Worm (Caenorhabditis elegans): ENCODE results near the gene C42C1.12.

The C42C1.12 gene

DNA sequence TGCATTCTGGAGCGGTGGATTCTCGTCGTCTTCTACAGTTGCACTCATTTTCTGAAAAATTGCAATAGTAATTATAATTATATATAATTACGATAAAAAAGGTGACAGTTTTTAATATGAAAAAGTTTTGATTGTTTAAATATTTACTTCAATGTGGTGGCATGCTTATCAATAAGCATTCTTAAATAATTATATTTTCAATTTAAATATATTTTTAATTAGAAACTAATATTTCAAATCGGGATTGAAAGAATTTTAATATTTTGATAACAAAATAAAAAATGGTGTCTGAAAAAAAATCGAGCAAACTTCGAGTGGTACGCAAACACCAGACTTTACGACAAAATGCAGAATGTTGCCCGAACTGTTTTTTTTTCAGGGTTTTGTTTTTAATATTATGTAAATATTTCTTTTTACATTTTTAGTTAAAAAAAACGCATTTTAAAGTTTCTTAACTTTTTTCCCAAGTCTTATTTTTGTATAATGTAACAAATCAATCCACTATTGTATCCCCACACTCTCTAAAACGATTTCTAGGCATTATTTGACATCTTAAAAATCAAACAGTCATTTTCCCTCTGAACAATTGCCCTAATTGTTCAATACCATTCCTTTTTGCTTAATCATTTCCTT lies at the start of gene C42C1.12, which contains the start of gene C42C1.19:
TSS of gene C42C1.12 (minus strand) at position 51 of the 633 bp plus-strand sequence.
TSS of gene C42C1.19 (plus strand) at position 583 of the 633 bp plus-strand sequence.
- TF ChIP-seq F33H1.4 (GFP tag; IDR thresholded peaks at IDR 0.05) (0 out of 2 replicates have a peak, but pooled peaks have one; percentile 24), F57A8.1 (GFP tag; optimal IDR thresholded peaks at IDR 0.05) (no peak)

DNA sequence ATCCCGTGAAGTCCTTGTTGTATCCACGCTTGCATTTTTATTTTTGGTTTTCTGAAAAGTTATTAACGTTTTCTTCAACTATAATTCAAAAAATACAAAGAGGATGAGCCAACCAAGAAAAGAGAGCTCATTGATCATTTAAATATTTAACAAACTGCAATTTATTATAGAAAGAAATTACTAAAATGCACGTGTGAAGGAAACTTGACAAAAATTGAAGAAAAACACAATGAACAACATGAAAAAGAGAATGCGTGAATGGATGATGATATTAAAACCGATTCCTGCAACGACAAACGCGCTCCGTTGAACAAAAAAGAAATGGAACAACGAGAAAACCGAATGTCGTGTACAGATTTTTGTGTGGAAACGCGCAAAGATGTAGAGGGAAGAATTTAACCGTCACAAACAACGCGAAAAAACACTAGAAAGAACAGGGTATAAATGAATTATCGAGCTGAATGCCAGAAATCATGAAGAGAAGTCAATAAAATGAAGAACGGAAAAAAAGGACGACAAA lies 48.9 kb upstream of the C42C1.12 start, which contains the start of gene ufd-1:
TSS of gene ufd-1 (minus strand) at position 51 of the 520 bp plus-strand sequence.
- TF ChIP-seq dpl-1 (GFP tag; optimal IDR thresholded peaks at IDR 0.05) (no peak), F10E7.11 (tag; optimal IDR thresholded peaks at IDR 0.05) (no peak), ekl-4 (GFP tag; IDR thresholded peaks at IDR 0.05) (no peak), B0261.1 (tag; optimal IDR thresholded peaks at IDR 0.05) (no peak), C06A6.2 (GFP tag; conservative IDR thresholded peaks at IDR 0.05) (no peak), snpc-4 (GFP tag; optimal IDR thresholded peaks at IDR 0.05) (no peak), snpc-4 (tag; optimal IDR thresholded peaks at IDR 0.05) (peak in 1 of 4 experiments; percentile 30), hmg-20 (GFP tag; IDR thresholded peaks at IDR 0.05) (no peak), F23B12.7 (tag; optimal IDR thresholded peaks at IDR 0.05; ENCODE audit: insufficient read depth) (peak; percentile 20), akir-1 (GFP tag; optimal IDR thresholded peaks at IDR 0.05) (no peak), F49E8.2 (tag; optimal IDR thresholded peaks at IDR 0.05; ENCODE audit: insufficient read depth) (no peak), nhr-80 (tag; optimal IDR thresholded peaks at IDR 0.05) (no peak), ztf-22 (GFP tag; optimal IDR thresholded peaks at IDR 0.05) (no peak), cebp-1 (GFP tag; IDR thresholded peaks at IDR 0.05) (no peak), cebp-1 (tag; optimal IDR thresholded peaks at IDR 0.05) (peak; percentile 24), B0035.1 (tag; optimal IDR thresholded peaks at IDR 0.05) (no peak), attf-5 (GFP tag; optimal IDR thresholded peaks at IDR 0.05) (peak; percentile 3), dox-1 (GFP tag; IDR thresholded peaks at IDR 0.05) (no peak), aptf-2 (GFP tag; conservative IDR thresholded peaks at IDR 0.05) (no peak), T26A5.8 (tag; optimal IDR thresholded peaks at IDR 0.05) (no peak), lsl-1 (GFP tag; optimal IDR thresholded peaks at IDR 0.05) (peak; percentile 7), F33H1.4 (GFP tag; IDR thresholded peaks at IDR 0.05) (no peak), somi-1 (GFP tag; optimal IDR thresholded peaks at IDR 0.05) (no peak), lin-54 (GFP tag; optimal IDR thresholded peaks at IDR 0.05) (peak; percentile 2), ets-4 (GFP tag; optimal IDR thresholded peaks at IDR 0.05) (no peak), gei-17 (GFP tag; optimal IDR thresholded peaks at IDR 0.05) (no peak), Y79H2A.3 (GFP tag; conservative IDR thresholded peaks at IDR 0.05) (0 out of 2 replicates have a peak, but pooled peaks have one; percentile 19), tbp1 (GFP tag; optimal IDR thresholded peaks at IDR 0.05) (no peak), mxl-1 (tag; optimal IDR thresholded peaks at IDR 0.05) (no peak), repo-1 (tag; optimal IDR thresholded peaks at IDR 0.05) (no peak), pbrm-1 (GFP tag; IDR thresholded peaks at IDR 0.05) (no peak), F55B11.4 (tag; optimal IDR thresholded peaks at IDR 0.05; ENCODE audit: borderline replicate concordance, insufficient read depth) (no peak), snpc-1.1 (tag; optimal IDR thresholded peaks at IDR 0.05; ENCODE audit: insufficient read depth) (no peak)

DNA sequence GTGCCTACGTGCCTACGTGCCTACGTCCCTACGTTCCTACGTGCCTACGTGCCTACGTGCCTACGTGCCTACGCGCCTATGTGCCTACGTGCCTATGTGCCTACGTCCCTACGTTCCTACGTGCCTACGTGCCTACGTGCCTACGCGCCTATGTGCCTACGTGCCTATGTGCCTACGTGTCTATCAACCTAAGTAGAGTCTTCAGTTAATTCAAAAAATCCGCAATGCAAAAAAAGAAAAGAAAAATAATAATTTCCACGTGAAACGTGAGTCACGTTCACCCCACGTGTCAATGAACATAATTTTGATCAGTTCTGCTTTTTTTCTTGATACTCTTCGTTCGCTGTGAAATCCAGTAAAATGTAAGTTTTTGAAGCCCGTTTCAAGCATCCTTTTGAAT lies 44.9 kb upstream of the C42C1.12 start, which contains the start of gene F19B6.3:
TSS of gene F19B6.3 (plus strand) at position 301 of the 400 bp plus-strand sequence.
- 0 out of 2 replicates have a peak, but pooled peaks have one; percentile 10 for TF ChIP-seq F39B2.1 (GFP tag; IDR thresholded peaks at IDR 0.05)

All from whole organism, young adult.